Worm (Caenorhabditis elegans) whole organism, late embryonic: ENCODE data around the gene ssna-1.

Experiments
- K02D7.2 ChIP-seq: sonication (generic microtip); optimal IDR thresholded peaks from 2 replicates; lab custom pipeline; 2017; ENCODE audit warnings: mild to moderate bottlenecking, missing genetic modification characterization, missing compliant biosample characterization
- ahr-1 ChIP-seq: sonication (generic microtip); optimal IDR thresholded peaks from 2 replicates; lab custom pipeline; 2016; ENCODE audit warnings: missing genetic modification characterization, missing compliant biosample characterization
- ceh-14 ChIP-seq: sonication (generic microtip); optimal IDR thresholded peaks from 2 replicates; lab custom pipeline; 2016; ENCODE audit warnings: missing genotype, missing genetic modification characterization, missing compliant biosample characterization
- ceh-18 ChIP-seq: sonication (generic microtip); optimal IDR thresholded peaks from 2 replicates; lab custom pipeline; 2016; ENCODE audit warnings: missing genetic modification characterization, missing compliant biosample characterization
- ceh-2 ChIP-seq: sonication (generic microtip); optimal IDR thresholded peaks from 2 replicates; lab custom pipeline; 2016; ENCODE audit warnings: missing genotype, missing genetic modification characterization, missing compliant biosample characterization
- ceh-30 ChIP-seq: fragments of 150-350 bp; optimal IDR thresholded peaks from 2 replicates; lab custom pipeline; 2014; ENCODE audit warnings: missing biosample characterization, missing genetic modification characterization
- ceh-31 ChIP-seq: sonication (generic microtip); optimal IDR thresholded peaks from 2 replicates; lab custom pipeline; 2016; ENCODE audit warnings: missing genetic modification characterization, missing compliant biosample characterization
- ceh-34 ChIP-seq: sonication (generic microtip); optimal IDR thresholded peaks from 2 replicates; lab custom pipeline; 2016; ENCODE audit warnings: mild to moderate bottlenecking, missing genetic modification characterization, missing compliant biosample characterization
- ceh-48 ChIP-seq: sonication (generic microtip); optimal IDR thresholded peaks from 2 replicates; lab custom pipeline; 2016; ENCODE audit warnings: missing genetic modification characterization, inconsistent platforms, missing compliant biosample characterization
- ceh-6 ChIP-seq: fragments of 200-800 bp; sonication (Bioruptor generic); optimal IDR thresholded peaks from 2 replicates; lab custom pipeline; 2018; ENCODE audit warnings: mild to moderate bottlenecking, missing genetic modification characterization, missing compliant biosample characterization
- dmd-4 ChIP-seq: sonication (generic microtip); optimal IDR thresholded peaks from 2 replicates; lab custom pipeline; 2016; ENCODE audit warnings: borderline replicate concordance, missing genetic modification characterization, missing compliant biosample characterization
- dve-1 ChIP-seq: sonication (generic microtip); optimal IDR thresholded peaks from 2 replicates; lab custom pipeline; 2017; ENCODE audit warnings: antibody characterized with exemption, mild to moderate bottlenecking, missing genetic modification characterization, missing compliant biosample characterization
- elt-2 ChIP-seq: sonication (generic microtip); optimal IDR thresholded peaks from 2 replicates; lab custom pipeline; 2016; ENCODE audit warnings: missing genetic modification reagents, missing genetic modification characterization, missing compliant biosample characterization
- ets-4 ChIP-seq: sonication (generic microtip); optimal IDR thresholded peaks from 2 replicates; lab custom pipeline; 2016; ENCODE audit warnings: missing genetic modification characterization, missing compliant biosample characterization
- eyg-1 ChIP-seq: sonication (generic microtip); optimal IDR thresholded peaks from 2 replicates; lab custom pipeline; 2016; ENCODE audit warnings: missing genotype, missing genetic modification characterization, missing compliant biosample characterization
- fax-1 ChIP-seq: sonication (generic microtip); optimal IDR thresholded peaks from 2 replicates; lab custom pipeline; 2016; ENCODE audit warnings: missing genotype, missing genetic modification characterization, missing compliant biosample characterization
- fkh-10 ChIP-seq: fragments of 150-350 bp; optimal IDR thresholded peaks from 2 replicates; lab custom pipeline; 2014; ENCODE audit warnings: missing biosample characterization, missing genetic modification reagents, missing genetic modification characterization
- gmeb-2 ChIP-seq: sonication (generic microtip); optimal IDR thresholded peaks from 2 replicates; lab custom pipeline; 2016; ENCODE audit warnings: missing genetic modification characterization, inconsistent platforms, missing compliant biosample characterization
- hlh-13 ChIP-seq: fragments of 200-800 bp; sonication (Bioruptor generic); optimal IDR thresholded peaks from 2 replicates; lab custom pipeline; 2018; ENCODE audit warnings: mild to moderate bottlenecking, missing genetic modification characterization, missing compliant biosample characterization
- lim-6 ChIP-seq: sonication (generic microtip); optimal IDR thresholded peaks from 2 replicates; lab custom pipeline; 2016; ENCODE audit warnings: missing genetic modification characterization, missing compliant biosample characterization
- nhr-11 ChIP-seq: fragments of 150-350 bp; optimal IDR thresholded peaks from 2 replicates; lab custom pipeline; 2014; ENCODE audit warnings: missing biosample characterization, missing genetic modification characterization
- nhr-232 ChIP-seq: sonication (generic microtip); optimal IDR thresholded peaks from 2 replicates; lab custom pipeline; 2016; ENCODE audit warnings: missing genetic modification characterization, missing compliant biosample characterization
- npax-4 ChIP-seq: sonication (generic microtip); optimal IDR thresholded peaks from 2 replicates; lab custom pipeline; 2016; ENCODE audit warnings: missing genetic modification characterization, missing compliant biosample characterization
- odd-2 ChIP-seq: sonication (generic microtip); optimal IDR thresholded peaks from 2 replicates; lab custom pipeline; 2017; ENCODE audit warnings: antibody characterized with exemption, mild to moderate bottlenecking, missing genetic modification characterization, missing compliant biosample characterization
- pag-3 ChIP-seq: sonication (generic microtip); optimal IDR thresholded peaks from 2 replicates; lab custom pipeline; 2016; ENCODE audit warnings: missing compliant biosample characterization, missing genetic modification characterization, borderline replicate concordance
- pat-9 ChIP-seq: fragments of 200-800 bp; sonication (Bioruptor generic); optimal IDR thresholded peaks from 2 replicates; lab custom pipeline; 2018; ENCODE audit warnings: mild to moderate bottlenecking, missing genetic modification characterization, moderate library complexity, missing compliant biosample characterization
- pha-4 ChIP-seq: fragments of 150-350 bp; optimal IDR thresholded peaks from 2 replicates; lab custom pipeline; 2018; ENCODE audit warnings: missing biosample characterization, missing genetic modification reagents, missing genetic modification characterization
- ref-2 ChIP-seq: sonication (generic microtip); optimal IDR thresholded peaks from 2 replicates; lab custom pipeline; 2016; ENCODE audit warnings: missing genetic modification characterization, missing compliant biosample characterization
- sdc-2 ChIP-seq: sonication (generic microtip); optimal IDR thresholded peaks from 2 replicates; lab custom pipeline; 2016; ENCODE audit warnings: missing genotype, missing genetic modification characterization, missing compliant biosample characterization
- sox-2 ChIP-seq: fragments of 200-800 bp; sonication (Bioruptor generic); IDR thresholded peaks from 2 replicates; pipeline ENCODE4 v1.3.6; 2022; ENCODE audit warnings: missing genetic modification reagents, missing genetic modification characterization, missing compliant biosample characterization
- sox-4 ChIP-seq: sonication (generic microtip); optimal IDR thresholded peaks from 2 replicates; lab custom pipeline; 2017; ENCODE audit warnings: mild to moderate bottlenecking, missing genetic modification characterization, inconsistent platforms, missing compliant biosample characterization
- tbx-7 ChIP-seq: sonication (generic microtip); optimal IDR thresholded peaks from 2 replicates; lab custom pipeline; 2016; ENCODE audit warnings: missing genotype, missing genetic modification characterization, missing compliant biosample characterization
- unc-42 ChIP-seq: sonication (generic microtip); optimal IDR thresholded peaks from 2 replicates; lab custom pipeline; 2016; ENCODE audit warnings: missing genotype, missing genetic modification characterization, missing compliant biosample characterization
- unc-55 ChIP-seq: sonication (generic microtip); optimal IDR thresholded peaks from 2 replicates; lab custom pipeline; 2017; ENCODE audit warnings: missing biosample characterization, missing genetic modification reagents, missing genetic modification characterization
- unc-86 ChIP-seq: sonication (generic microtip); optimal IDR thresholded peaks from 2 replicates; lab custom pipeline; 2016; ENCODE audit warnings: missing genetic modification characterization, missing compliant biosample characterization
- zip-5 ChIP-seq: sonication (generic microtip); optimal IDR thresholded peaks from 2 replicates; lab custom pipeline; 2016; ENCODE audit warnings: missing genetic modification characterization, missing compliant biosample characterization

The ssna-1 gene

ce11 chrIV:372146-372789 lies 15.6 kb upstream of the ssna-1 start:
- TF ChIP-seq K02D7.2 = no peak
- peak; percentile 33 for TF ChIP-seq ceh-31
- TF ChIP-seq npax-4 (tag; lab: Kevin White, UChicago) = no peak

ce11 chrIV:373963-374362 lies 13.9 kb upstream of the ssna-1 start:
- TF ChIP-seq pag-3 (tag; lab: Kevin White, UChicago) (no peak), nhr-11 (tag; lab: Kevin White, UChicago) (no peak), ceh-34 (tag; lab: Kevin White, UChicago) (no peak), dmd-4 (no peak), odd-2 (no peak), zip-5 (tag; lab: Kevin White, UChicago) (no peak), ceh-6 (GFP tag; lab: Kevin White, UChicago) (no peak), eyg-1 (tag; lab: Kevin White, UChicago) (no peak), ahr-1 (no peak), ceh-14 (tag; lab: Kevin White, UChicago) (no peak), unc-42 (tag; lab: Kevin White, UChicago) (no peak), gmeb-2 (tag; lab: Kevin White, UChicago) (no peak), hlh-13 (no peak), nhr-232 (no peak)
- TF ChIP-seq, all 69 proteins: peak for 0

DNA sequence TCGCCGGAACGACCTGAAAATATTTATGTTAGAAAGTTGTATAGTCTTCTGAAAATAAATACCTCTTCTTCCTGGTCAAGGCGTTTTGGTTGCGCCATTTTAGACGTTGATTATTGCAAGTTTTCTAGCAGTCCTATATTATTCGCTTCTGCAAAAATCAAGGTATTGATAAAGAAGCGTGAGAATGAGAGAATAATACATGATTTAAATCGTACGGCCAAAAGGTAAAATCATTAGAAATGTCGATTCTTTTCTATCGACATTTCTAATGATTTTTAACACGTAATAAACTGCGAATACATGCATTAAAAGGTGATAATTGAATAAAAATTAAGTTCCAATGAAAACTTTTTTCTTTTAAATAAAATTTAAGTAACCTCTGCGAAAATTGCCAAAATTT lies 12.0 kb upstream of the ssna-1 start, which contains the start of gene fln-1:
fln-1 (minus strand) TSS at position 101 of the 400 bp plus-strand sequence.
- TF ChIP-seq pha-4 (tag; lab: Kevin White, UChicago) (no peak), hlh-13 (no peak), unc-86 (tag; lab: Kevin White, UChicago) (no peak), sox-2 (GFP tag; lab: Robert Waterston, UW) (no peak), ceh-48 (tag; lab: Kevin White, UChicago) (no peak), ref-2 (tag; lab: Kevin White, UChicago) (no peak), fax-1 (no peak), ceh-14 (tag; lab: Kevin White, UChicago) (no peak), pat-9 (tag; lab: Kevin White, UChicago) (no peak), elt-2 (no peak), ceh-30 (tag; lab: Kevin White, UChicago) (no peak), ceh-34 (tag; lab: Kevin White, UChicago) (no peak)

- TF ChIP-seq gmeb-2 (tag; lab: Kevin White, UChicago) (no peak), fkh-10 (GFP tag; lab: Kevin White, UChicago) (no peak), ceh-18 (no peak), lim-6 (tag; lab: Kevin White, UChicago) (no peak), ets-4 (tag; lab: Kevin White, UChicago) (no peak), ceh-2 (tag; lab: Kevin White, UChicago) (no peak), elt-2 (no peak)
Observed at ce11 chrIV:377791-378190, 10.1 kb upstream of the ssna-1 start.

- TF ChIP-seq sdc-2 (tag; lab: Kevin White, UChicago) (no peak), ceh-31 (no peak), dve-1 (no peak)
- TF ChIP-seq, all 69 proteins: peak for 0
Observed at ce11 chrIV:378367-378766, 9.5 kb upstream of the ssna-1 start.

DNA sequence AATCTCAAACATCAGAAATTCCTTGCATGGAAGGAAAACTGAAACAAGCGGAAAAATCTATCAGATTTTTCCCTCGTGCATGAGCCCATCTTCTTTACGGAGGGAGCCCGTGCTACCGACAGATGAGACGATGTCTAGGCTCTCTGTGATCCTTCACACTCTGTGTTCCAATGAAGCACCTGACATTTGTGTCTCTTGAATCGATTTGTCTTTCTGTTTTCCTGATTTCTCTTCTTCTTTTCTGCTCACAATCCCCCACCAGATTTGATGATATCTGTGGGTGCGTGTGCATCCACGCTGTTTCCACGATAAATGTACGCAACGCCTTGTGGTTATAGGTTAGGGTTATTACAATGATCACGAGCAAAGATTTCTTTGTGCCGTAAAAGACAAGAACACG lies 9.0 kb upstream of the ssna-1 start:
- TF ChIP-seq sox-4 (tag; lab: Kevin White, UChicago) = no peak
- TF ChIP-seq tbx-7 (tag; lab: Kevin White, UChicago) = no peak
- TF ChIP-seq unc-55 = peak; percentile 68
- TF ChIP-seq ceh-30 (tag; lab: Kevin White, UChicago) = no peak
- no peak for TF ChIP-seq sox-2 (GFP tag; lab: Robert Waterston, UW)
